Fruit fly (Drosophila melanogaster) whole organism, embryonic: ENCODE data around the gene Cyp18a1.
A peak's percentile ranks its signal among the peaks of the same experiment; 100 is the strongest.

ENCODE experiments used
- Awh ChIP-seq: fragments of 200-800 bp; sonication (Bioruptor generic); IDR thresholded peaks from 2 replicates; pipeline ENCODE4, ENCODE4 v1.3.6; 2022; ENCODE audit warnings: missing biosample characterization, missing genetic modification characterization
- CG11695 ChIP-seq: fragments of 200-800 bp; sonication (Bioruptor generic); IDR thresholded peaks from 3 replicates; pipeline ENCODE4 v1.3.6; 2022; ENCODE audit warnings: missing biosample characterization, missing genetic modification characterization
- CG11696 ChIP-seq: fragments of 200-800 bp; sonication (Bioruptor generic); IDR thresholded peaks from 2 replicates; pipeline ENCODE4 v1.3.6; 2022; ENCODE audit warnings: missing biosample characterization, missing genetic modification characterization
- CG14860 ChIP-seq: fragments of 200-800 bp; sonication (Bioruptor generic); IDR thresholded peaks from 3 replicates; pipeline ENCODE4 v1.3.6; 2022; ENCODE audit warnings: missing biosample characterization, missing genetic modification characterization; ENCODE audit not compliant: partially characterized antibody
- CG14965 ChIP-seq: fragments of 200-800 bp; sonication (Bioruptor generic); optimal IDR thresholded peaks from 2 replicates; lab custom pipeline; 2016; ENCODE audit warnings: missing biosample characterization, missing genetic modification characterization, borderline replicate concordance
- CG15514 ChIP-seq: fragments of 200-800 bp; sonication (Bioruptor generic); optimal IDR thresholded peaks from 3 replicates; lab custom pipeline; 2017; ENCODE audit warnings: missing biosample characterization, missing genetic modification characterization, mild to moderate bottlenecking, moderate library complexity, missing genetic modification reagents
- CG15696 ChIP-seq: fragments of 200-800 bp; sonication (Bioruptor generic); optimal IDR thresholded peaks from 2 replicates; lab custom pipeline; 2019; ENCODE audit warnings: missing biosample characterization, mild to moderate bottlenecking, missing genetic modification characterization, moderate library complexity
- CG17186 ChIP-seq: fragments of 200-800 bp; sonication (Bioruptor generic); optimal IDR thresholded peaks from 3 replicates; lab custom pipeline; 2017; ENCODE audit warnings: missing biosample characterization, missing genetic modification reagents, missing genetic modification characterization
- CG17612 ChIP-seq: fragments of 200-800 bp; sonication (Bioruptor generic); IDR thresholded peaks from 2 replicates; pipeline ENCODE4 v1.3.6; 2022; ENCODE audit warnings: missing biosample characterization, missing genetic modification characterization
- CG18262 ChIP-seq: fragments of 200-800 bp; optimal IDR thresholded peaks from 3 replicates; lab custom pipeline; 2019; ENCODE audit warnings: missing biosample characterization, mild to moderate bottlenecking, missing genetic modification characterization, moderate library complexity
- CG2116 ChIP-seq: fragments of 200-800 bp; sonication (Bioruptor generic); optimal IDR thresholded peaks from 3 replicates; lab custom pipeline; 2018; ENCODE audit warnings: missing biosample characterization, mild to moderate bottlenecking, missing genetic modification characterization
- CG34224 ChIP-seq: fragments of 200-800 bp; sonication (Bioruptor generic); IDR thresholded peaks from 3 replicates; pipeline ENCODE4 v1.3.6; 2022; ENCODE audit warnings: missing biosample characterization, missing genetic modification characterization; ENCODE audit not compliant: partially characterized antibody
- CG3995 ChIP-seq: fragments of 200-800 bp; sonication (Bioruptor generic); optimal IDR thresholded peaks from 3 replicates; lab custom pipeline; 2016; ENCODE audit warnings: missing biosample characterization, missing genetic modification characterization
- CG4617 ChIP-seq: fragments of 200-800 bp; sonication (Bioruptor generic); optimal IDR thresholded peaks from 3 replicates; lab custom pipeline; 2016; ENCODE audit warnings: missing biosample characterization, missing genetic modification characterization, borderline replicate concordance
- CG4707 ChIP-seq: fragments of 200-800 bp; sonication (Bioruptor generic); optimal IDR thresholded peaks from 2 replicates; lab custom pipeline; 2018; ENCODE audit warnings: missing biosample characterization, mild to moderate bottlenecking, missing genetic modification characterization, moderate library complexity
- CG5245 ChIP-seq: fragments of 200-800 bp; sonication (Bioruptor generic); optimal IDR thresholded peaks from 3 replicates; lab custom pipeline; 2016; ENCODE audit warnings: missing biosample characterization, missing genetic modification characterization
- CG6791 ChIP-seq: fragments of 200-800 bp; sonication (Bioruptor generic); IDR thresholded peaks from 3 replicates; pipeline ENCODE4 v1.3.6; 2022; ENCODE audit warnings: missing biosample characterization, missing genetic modification characterization; ENCODE audit not compliant: partially characterized antibody
- CG7786 ChIP-seq: fragments of 200-800 bp; sonication (Bioruptor generic); optimal IDR thresholded peaks from 2 replicates; lab custom pipeline; 2016; ENCODE audit warnings: missing biosample characterization, missing genetic modification characterization
- CG7839 ChIP-seq: fragments of 200-800 bp; sonication (Bioruptor generic); optimal IDR thresholded peaks from 3 replicates; lab custom pipeline; 2018; ENCODE audit warnings: missing biosample characterization, mild to moderate bottlenecking, missing genetic modification characterization, moderate library complexity
- CG7963 ChIP-seq: fragments of 200-800 bp; sonication (Bioruptor generic); IDR thresholded peaks from 3 replicates; pipeline ENCODE4 v1.3.6; 2022; ENCODE audit warnings: missing biosample characterization, missing genetic modification characterization; ENCODE audit not compliant: partially characterized antibody
- CG8478 ChIP-seq: fragments of >200 bp; optimal IDR thresholded peaks from 2 replicates; lab custom pipeline; 2018
- CG9727 ChIP-seq: fragments of 200-800 bp; sonication (Bioruptor generic); optimal IDR thresholded peaks from 3 replicates; lab custom pipeline; 2017; ENCODE audit warnings: missing biosample characterization, mild to moderate bottlenecking, missing genetic modification characterization
- CG9797 ChIP-seq: fragments of 200-800 bp; sonication (Bioruptor generic); optimal IDR thresholded peaks from 3 replicates; lab custom pipeline; 2018; ENCODE audit warnings: missing biosample characterization, mild to moderate bottlenecking, missing genetic modification characterization
- CoRest ChIP-seq: fragments of 200-800 bp; sonication (Bioruptor generic); optimal IDR thresholded peaks from 3 replicates; lab custom pipeline; 2018; ENCODE audit warnings: missing biosample characterization, mild to moderate bottlenecking, missing genetic modification characterization, moderate library complexity
- Dad ChIP-seq: fragments of 200-800 bp; sonication (Bioruptor generic); optimal IDR thresholded peaks from 3 replicates; lab custom pipeline; 2016; ENCODE audit warnings: missing biosample characterization, missing genetic modification characterization
- Deaf1 ChIP-seq: fragments of 200-800 bp; optimal IDR thresholded peaks from 3 replicates; lab custom pipeline; 2019; ENCODE audit warnings: missing biosample characterization, mild to moderate bottlenecking, missing genetic modification characterization, moderate library complexity
- H2.0 ChIP-seq: fragments of 200-800 bp; sonication (Bioruptor generic); IDR thresholded peaks from 2 replicates; pipeline ENCODE4 v1.3.6; 2022; ENCODE audit warnings: missing biosample characterization, missing genetic modification characterization
- Hr39 ChIP-seq: fragments of >200 bp; optimal IDR thresholded peaks from 2 replicates; lab custom pipeline; 2017
- Lim3 ChIP-seq: fragments of 200-800 bp; sonication (Bioruptor generic); IDR thresholded peaks from 2 replicates; pipeline ENCODE4 v1.3.6; 2022; ENCODE audit warnings: missing biosample characterization, missing genetic modification characterization
- Lpt ChIP-seq: fragments of >200 bp; optimal IDR thresholded peaks from 2 replicates; lab custom pipeline; 2018; ENCODE audit warnings: missing biosample characterization, missing genetic modification characterization
- NC2β ChIP-seq: fragments of 200-800 bp; sonication (Bioruptor generic); optimal IDR thresholded peaks from 2 replicates; lab custom pipeline; 2016; ENCODE audit warnings: missing biosample characterization, missing genetic modification characterization
- Nf-YB ChIP-seq: fragments of 200-800 bp; sonication (Bioruptor generic); optimal IDR thresholded peaks from 3 replicates; lab custom pipeline; 2019; ENCODE audit warnings: missing biosample characterization, mild to moderate bottlenecking, missing genetic modification characterization, moderate library complexity
- Nf-YC ChIP-seq: fragments of 200-800 bp; optimal IDR thresholded peaks from 3 replicates; lab custom pipeline; 2019; ENCODE audit warnings: missing biosample characterization, mild to moderate bottlenecking, missing genetic modification characterization, moderate library complexity
- Poxn ChIP-seq: fragments of 200-800 bp; sonication (Bioruptor generic); IDR thresholded peaks from 2 replicates; pipeline ENCODE4 v1.3.6; 2022; ENCODE audit warnings: missing biosample characterization, missing genetic modification characterization
- Ravus ChIP-seq: fragments of 200-800 bp; sonication (Bioruptor generic); IDR thresholded peaks from 2 replicates; pipeline ENCODE4 v1.3.6; 2022; ENCODE audit warnings: missing biosample characterization, missing genetic modification characterization
- Ssrp ChIP-seq: fragments of 200-800 bp; sonication (Bioruptor generic); optimal IDR thresholded peaks from 2 replicates; lab custom pipeline; 2018; ENCODE audit warnings: missing biosample characterization, mild to moderate bottlenecking, missing genetic modification characterization, moderate library complexity
- Taf1 ChIP-seq: fragments of 200-800 bp; sonication (Bioruptor generic); IDR thresholded peaks from 2 replicates; pipeline ENCODE4 v1.3.6; 2022; ENCODE audit warnings: missing biosample characterization, missing genetic modification characterization
- ara ChIP-seq: fragments of 200-800 bp; sonication (Bioruptor generic); IDR thresholded peaks from 2 replicates; pipeline ENCODE4 v1.3.6; 2022; ENCODE audit warnings: missing biosample characterization, missing genetic modification characterization
- fd102C ChIP-seq: fragments of 200-800 bp; sonication (Bioruptor generic); optimal IDR thresholded peaks from 2 replicates; lab custom pipeline; 2018; ENCODE audit warnings: missing biosample characterization, mild to moderate bottlenecking, missing genetic modification characterization, moderate library complexity
- grau ChIP-seq: fragments of 200-800 bp; optimal IDR thresholded peaks from 3 replicates; lab custom pipeline; 2019; ENCODE audit warnings: missing biosample characterization, mild to moderate bottlenecking, missing genetic modification characterization, moderate library complexity
- maf-S ChIP-seq: fragments of 200-800 bp; sonication (Bioruptor generic); optimal IDR thresholded peaks from 2 replicates; lab custom pipeline; 2016; ENCODE audit warnings: missing biosample characterization, missing genetic modification characterization
- mld ChIP-seq: fragments of 200-800 bp; sonication (Bioruptor generic); IDR thresholded peaks from 3 replicates; pipeline ENCODE4 v1.3.6; 2022; ENCODE audit warnings: missing biosample characterization, missing genetic modification characterization; ENCODE audit not compliant: partially characterized antibody
- nau ChIP-seq: fragments of 200-800 bp; sonication (Bioruptor generic); optimal IDR thresholded peaks from 3 replicates; lab custom pipeline; 2017; ENCODE audit warnings: missing biosample characterization, mild to moderate bottlenecking, missing genetic modification characterization, missing genetic modification reagents
- scrt ChIP-seq: fragments of 200-800 bp; sonication (Bioruptor generic); optimal IDR thresholded peaks from 2 replicates; lab custom pipeline; 2018; ENCODE audit warnings: missing biosample characterization, mild to moderate bottlenecking, missing genetic modification characterization, moderate library complexity
- sens ChIP-seq: fragments of 200-800 bp; sonication (Bioruptor generic); peaks from one replicate; lab custom pipeline; 2016; ENCODE audit warnings: missing biosample characterization, missing genetic modification characterization
- seq ChIP-seq: fragments of 200-800 bp; sonication (Bioruptor generic); IDR thresholded peaks from 2 replicates; pipeline ENCODE4 v1.3.6; 2022; ENCODE audit warnings: missing biosample characterization, missing genetic modification characterization
- slou ChIP-seq: fragments of 200-800 bp; sonication (Bioruptor generic); optimal IDR thresholded peaks from 3 replicates; lab custom pipeline; 2016; ENCODE audit warnings: missing biosample characterization, missing genetic modification characterization
- sqz ChIP-seq: fragments of 200-800 bp; sonication (Bioruptor generic); optimal IDR thresholded peaks from 3 replicates; lab custom pipeline; 2018; ENCODE audit warnings: missing biosample characterization, mild to moderate bottlenecking, missing genetic modification characterization
- stc ChIP-seq: fragments of 200-800 bp; sonication (Bioruptor generic); IDR thresholded peaks from 2 replicates; pipeline ENCODE4 v1.3.6; 2022; ENCODE audit warnings: missing biosample characterization, missing genetic modification characterization
- tna ChIP-seq: fragments of 200-800 bp; sonication (Bioruptor generic); IDR thresholded peaks from 2 replicates; pipeline ENCODE4 v1.3.6; 2022; ENCODE audit warnings: missing biosample characterization, missing genetic modification characterization; ENCODE audit not compliant: partially characterized antibody
- trem ChIP-seq: fragments of 200-800 bp; optimal IDR thresholded peaks from 3 replicates; lab custom pipeline; 2019; ENCODE audit warnings: missing biosample characterization, mild to moderate bottlenecking, missing genetic modification characterization, moderate library complexity
- zfh1 ChIP-seq: fragments of 200-800 bp; sonication (Bioruptor generic); IDR thresholded peaks from 3 replicates; pipeline ENCODE4 v1.3.6; 2022; ENCODE audit warnings: missing biosample characterization, missing genetic modification characterization

The Cyp18a1 gene

dm6 chrX:18647961-18648360, 44.9 kb downstream of the Cyp18a1 start, which contains the start of gene Nup35 (continued):
- no peak for TF ChIP-seq Deaf1 (tag; lab: Kevin White, UChicago)
- TF ChIP-seq CG2116 = peak; percentile 65
- TF ChIP-seq CG14860 (GFP tag; lab: Robert Waterston, UW) = peak; percentile 70
- peak; percentile 35 for TF ChIP-seq CG9797
- TF ChIP-seq CG4617 (GFP tag; lab: Kevin White, UChicago) = no peak
- TF ChIP-seq ara = no peak
- TF ChIP-seq trem (tag; lab: Kevin White, UChicago) = no peak
- TF ChIP-seq scrt (GFP tag; lab: Kevin White, UChicago) = no peak
- no peak for TF ChIP-seq CG4707 (GFP tag; lab: Kevin White, UChicago)
- TF ChIP-seq CG17186 (GFP tag; lab: Kevin White, UChicago) = peak; percentile 2
- TF ChIP-seq CG5245 (GFP tag; lab: Kevin White, UChicago) = no peak
- TF ChIP-seq zfh1 (GFP tag; lab: Robert Waterston, UW) = no peak
- no peak for TF ChIP-seq Ssrp (tag; lab: Kevin White, UChicago)
- no peak for TF ChIP-seq Lpt (GFP tag; lab: Kevin White, UChicago)
- TF ChIP-seq CG15514 (GFP tag; lab: Kevin White, UChicago) = no peak
- no peak for TF ChIP-seq seq (GFP tag; lab: Robert Waterston, UW)
- no peak for TF ChIP-seq CG7839
- TF ChIP-seq Lim3 (GFP tag; lab: Robert Waterston, UW) = no peak
- TF ChIP-seq CG15696 (tag; lab: Kevin White, UChicago) = no peak
- TF ChIP-seq Ravus = no peak
- no peak for TF ChIP-seq Poxn (GFP tag; lab: Robert Waterston, UW)
- TF ChIP-seq CG11696 (GFP tag; lab: Robert Waterston, UW) = no peak
- TF ChIP-seq CG18262 (tag; lab: Kevin White, UChicago) = no peak
- no peak for TF ChIP-seq H2.0 (GFP tag; lab: Robert Waterston, UW)
- peak; percentile 72 for TF ChIP-seq CG34224 (GFP tag; lab: Robert Waterston, UW)
- TF ChIP-seq Awh (GFP tag; lab: Robert Waterston, UW) = no peak
- no peak for TF ChIP-seq CG7786 (GFP tag; lab: Kevin White, UChicago)
- TF ChIP-seq mld (GFP tag; lab: Robert Waterston, UW) = peak; percentile 77
- TF ChIP-seq CoRest = peak; percentile 34
- TF ChIP-seq Nf-YC = no peak
- no peak for TF ChIP-seq Taf1 (GFP tag; lab: Robert Waterston, UW)
- TF ChIP-seq maf-S = no peak
- TF ChIP-seq CG14965 = no peak
- TF ChIP-seq CG8478 (lab: Kevin White, UChicago) = no peak
- TF ChIP-seq fd102C (GFP tag; lab: Kevin White, UChicago) = no peak
- TF ChIP-seq NC2β (GFP tag; lab: Kevin White, UChicago) = no peak
- TF ChIP-seq stc (GFP tag; lab: Robert Waterston, UW) = no peak
- peak; percentile 4 for TF ChIP-seq CG3995 (GFP tag; lab: Kevin White, UChicago)
- peak; percentile 82 for TF ChIP-seq CG6791 (GFP tag; lab: Robert Waterston, UW)
- TF ChIP-seq CG11695 (GFP tag; lab: Robert Waterston, UW) = no peak
- no peak for TF ChIP-seq Hr39 (lab: Kevin White, UChicago)
- no peak for TF ChIP-seq CG17612
- TF ChIP-seq tna (GFP tag; lab: Robert Waterston, UW) = peak; percentile 66
- TF ChIP-seq CG7963 (GFP tag; lab: Robert Waterston, UW) = peak; percentile 74; the same call in 2 of the 3 replicates
- no peak for TF ChIP-seq grau (tag; lab: Kevin White, UChicago)
- no peak for TF ChIP-seq Nf-YB (GFP tag; lab: Kevin White, UChicago)
- no peak for TF ChIP-seq sqz
- TF ChIP-seq sens (GFP tag; lab: Kevin White, UChicago) = peak; percentile 36
- no peak for TF ChIP-seq Dad (GFP tag; lab: Kevin White, UChicago)
- TF ChIP-seq nau (GFP tag; lab: Kevin White, UChicago) = no peak
- TF ChIP-seq slou = no peak
- no peak for TF ChIP-seq CG9727
